Fruit fly (Drosophila melanogaster) whole organism, embryonic: ENCODE results near the gene Ttc19.

Experiments used
- Bgb ChIP-seq: fragments of 200-800 bp; sonication (Bioruptor generic); IDR thresholded peaks from 2 replicates; pipeline ENCODE4 v1.3.6; 2022; ENCODE audit warnings: missing biosample characterization, missing genetic modification characterization; ENCODE audit not compliant: partially characterized antibody
- Blimp-1 ChIP-seq: fragments of 200-800 bp; sonication (Bioruptor generic); optimal IDR thresholded peaks from 3 replicates; lab custom pipeline; 2018; ENCODE audit warnings: missing biosample characterization, missing genetic modification characterization, mild to moderate bottlenecking, moderate library complexity, missing genetic modification reagents
- BtbVII ChIP-seq: fragments of 200-800 bp; sonication (Bioruptor generic); optimal IDR thresholded peaks from 3 replicates; lab custom pipeline; 2017; ENCODE audit warnings: missing biosample characterization, mild to moderate bottlenecking, missing genetic modification characterization
- Bteb2 ChIP-seq: fragments of 200-800 bp; sonication (Bioruptor generic); optimal IDR thresholded peaks from 2 replicates; lab custom pipeline; 2016; ENCODE audit warnings: missing biosample characterization, missing genetic modification characterization
- CG11696 ChIP-seq: fragments of 200-800 bp; sonication (Bioruptor generic); IDR thresholded peaks from 2 replicates; pipeline ENCODE4 v1.3.6; 2022; ENCODE audit warnings: missing biosample characterization, missing genetic modification characterization
- CG11723 ChIP-seq: fragments of 200-800 bp; sonication (Bioruptor generic); optimal IDR thresholded peaks from 2 replicates; lab custom pipeline; 2017; ENCODE audit warnings: missing biosample characterization, mild to moderate bottlenecking, missing genetic modification characterization
- CG12236 ChIP-seq: fragments of 200-800 bp; sonication (Bioruptor generic); optimal IDR thresholded peaks from 2 replicates; lab custom pipeline; 2016; ENCODE audit warnings: missing biosample characterization, missing genetic modification characterization
- CG12744 ChIP-seq: fragments of 200-800 bp; sonication (Bioruptor generic); optimal IDR thresholded peaks from 2 replicates; lab custom pipeline; 2016; ENCODE audit warnings: missing biosample characterization, missing genetic modification characterization
- CG13296 ChIP-seq: fragments of 200-800 bp; sonication (Bioruptor generic); optimal IDR thresholded peaks from 3 replicates; lab custom pipeline; 2018; ENCODE audit warnings: missing biosample characterization, mild to moderate bottlenecking, missing genetic modification characterization
- CG13775 ChIP-seq: fragments of 200-800 bp; sonication (Bioruptor generic); optimal IDR thresholded peaks from 3 replicates; lab custom pipeline; 2017; ENCODE audit warnings: missing biosample characterization, mild to moderate bottlenecking, missing genetic modification characterization
- CG13894 ChIP-seq: fragments of 200-800 bp; sonication (Bioruptor generic); optimal IDR thresholded peaks from 3 replicates; lab custom pipeline; 2018; ENCODE audit warnings: missing biosample characterization, mild to moderate bottlenecking, missing genetic modification characterization, moderate library complexity
- CG15073 ChIP-seq: fragments of 200-800 bp; sonication (Bioruptor generic); optimal IDR thresholded peaks from 2 replicates; lab custom pipeline; 2016; ENCODE audit warnings: missing biosample characterization, missing genetic modification characterization
- CG33213 ChIP-seq: fragments of 200-800 bp; sonication (Bioruptor generic); optimal IDR thresholded peaks from 3 replicates; lab custom pipeline; 2016; ENCODE audit warnings: missing biosample characterization, missing genetic modification characterization
- CG6254 ChIP-seq: fragments of 200-800 bp; sonication (Bioruptor generic); optimal IDR thresholded peaks from 3 replicates; lab custom pipeline; 2017; ENCODE audit warnings: mild to moderate bottlenecking, missing biosample characterization, missing genetic modification reagents, missing genetic modification characterization
- CG6272 ChIP-seq: fragments of 200-800 bp; sonication (Bioruptor generic); IDR thresholded peaks from 2 replicates; pipeline ENCODE4 v1.3.6; 2022; ENCODE audit warnings: missing biosample characterization, missing genetic modification characterization
- CG6791 ChIP-seq: fragments of 200-800 bp; sonication (Bioruptor generic); IDR thresholded peaks from 3 replicates; pipeline ENCODE4 v1.3.6; 2022; ENCODE audit warnings: missing biosample characterization, missing genetic modification characterization; ENCODE audit not compliant: partially characterized antibody
- CG9727 ChIP-seq: fragments of 200-800 bp; sonication (Bioruptor generic); optimal IDR thresholded peaks from 3 replicates; lab custom pipeline; 2017; ENCODE audit warnings: missing biosample characterization, mild to moderate bottlenecking, missing genetic modification characterization
- CG9797 ChIP-seq: fragments of 200-800 bp; sonication (Bioruptor generic); optimal IDR thresholded peaks from 3 replicates; lab custom pipeline; 2018; ENCODE audit warnings: missing biosample characterization, mild to moderate bottlenecking, missing genetic modification characterization
- Doc2 ChIP-seq: fragments of 200-800 bp; sonication (Bioruptor generic); IDR thresholded peaks from 2 replicates; pipeline ENCODE4 v1.3.6; 2022; ENCODE audit warnings: missing biosample characterization, missing genetic modification characterization
- Dp ChIP-seq: fragments of 200-800 bp; sonication (Bioruptor generic); optimal IDR thresholded peaks from 2 replicates; lab custom pipeline; 2018; ENCODE audit warnings: missing biosample characterization, mild to moderate bottlenecking, missing genetic modification characterization, moderate library complexity
- E2f1 ChIP-seq: fragments of 200-800 bp; sonication (Bioruptor generic); IDR thresholded peaks from 2 replicates; pipeline ENCODE4 v1.3.6; 2022; ENCODE audit warnings: missing biosample characterization, missing genetic modification characterization
- ERR ChIP-seq: fragments of 200-800 bp; sonication (Bioruptor generic); optimal IDR thresholded peaks from 2 replicates; lab custom pipeline; 2016; ENCODE audit warnings: missing biosample characterization, missing genetic modification characterization
- Fer3 ChIP-seq: fragments of 200-800 bp; sonication (Bioruptor generic); optimal IDR thresholded peaks from 2 replicates; lab custom pipeline; 2018; ENCODE audit warnings: missing biosample characterization, mild to moderate bottlenecking, missing genetic modification characterization, moderate library complexity
- H2.0 ChIP-seq: fragments of 200-800 bp; sonication (Bioruptor generic); IDR thresholded peaks from 2 replicates; pipeline ENCODE4 v1.3.6; 2022; ENCODE audit warnings: missing biosample characterization, missing genetic modification characterization
- HLHmδ ChIP-seq: fragments of 200-800 bp; sonication (Bioruptor generic); optimal IDR thresholded peaks from 2 replicates; lab custom pipeline; 2018; ENCODE audit warnings: missing biosample characterization, mild to moderate bottlenecking, missing genetic modification characterization, moderate library complexity
- Hsf ChIP-seq: fragments of 200-800 bp; sonication (Bioruptor generic); optimal IDR thresholded peaks from 3 replicates; lab custom pipeline; 2016; ENCODE audit warnings: missing biosample characterization, missing genetic modification characterization
- Lim3 ChIP-seq: fragments of 200-800 bp; sonication (Bioruptor generic); IDR thresholded peaks from 2 replicates; pipeline ENCODE4 v1.3.6; 2022; ENCODE audit warnings: missing biosample characterization, missing genetic modification characterization
- MTF-1 ChIP-seq: fragments of 200-800 bp; sonication (Bioruptor generic); optimal IDR thresholded peaks from 2 replicates; lab custom pipeline; 2018; ENCODE audit warnings: missing biosample characterization, mild to moderate bottlenecking, missing genetic modification characterization, borderline replicate concordance
- Mrtf ChIP-seq: fragments of 200-800 bp; sonication (Bioruptor generic); IDR thresholded peaks from 3 replicates; pipeline ENCODE4 v1.3.6; 2022; ENCODE audit warnings: missing biosample characterization, missing genetic modification characterization
- Neu2 ChIP-seq: fragments of 200-800 bp; sonication (Bioruptor generic); optimal IDR thresholded peaks from 3 replicates; lab custom pipeline; 2016; ENCODE audit warnings: missing biosample characterization, missing genetic modification characterization, borderline replicate concordance
- Nf-YA ChIP-seq: fragments of 200-800 bp; sonication (Bioruptor generic); IDR thresholded peaks from 2 replicates; pipeline ENCODE4 v1.3.6; 2022; ENCODE audit warnings: missing biosample characterization, missing genetic modification characterization
- ase ChIP-seq: fragments of 200-800 bp; sonication (Bioruptor generic); IDR thresholded peaks from 3 replicates; pipeline ENCODE4 v1.3.6; 2022; ENCODE audit warnings: missing biosample characterization, missing genetic modification characterization
- ato ChIP-seq: fragments of 200-800 bp; sonication (Bioruptor generic); IDR thresholded peaks from 2 replicates; pipeline ENCODE4 v1.3.6; 2022; ENCODE audit warnings: missing biosample characterization, missing genetic modification characterization; ENCODE audit not compliant: partially characterized antibody
- caup ChIP-seq: fragments of 200-800 bp; sonication (Bioruptor generic); optimal IDR thresholded peaks from 3 replicates; lab custom pipeline; 2017; ENCODE audit warnings: missing biosample characterization, mild to moderate bottlenecking, missing genetic modification characterization, moderate library complexity; ENCODE audit not compliant: severe bottlenecking
- chm ChIP-seq: fragments of 200-800 bp; sonication (Bioruptor generic); IDR thresholded peaks from 2 replicates; pipeline ENCODE4 v1.3.6; 2022; ENCODE audit warnings: missing biosample characterization, missing genetic modification characterization
- croc ChIP-seq: fragments of 200-800 bp; sonication (Bioruptor generic); conservative IDR thresholded peaks from 3 replicates; pipeline ENCODE4 v1.3.6; 2022; ENCODE audit warnings: missing biosample characterization, missing genetic modification characterization
- dati ChIP-seq: fragments of 200-800 bp; sonication (Bioruptor generic); IDR thresholded peaks from 2 replicates; pipeline ENCODE4 v1.3.6; 2022; ENCODE audit warnings: missing biosample characterization, missing genetic modification characterization
- dmrt99B ChIP-seq: fragments of 200-800 bp; sonication (Bioruptor generic); optimal IDR thresholded peaks from 2 replicates; lab custom pipeline; 2018; ENCODE audit warnings: missing biosample characterization, mild to moderate bottlenecking, missing genetic modification characterization, moderate library complexity
- gcm ChIP-seq: fragments of 200-800 bp; sonication (Bioruptor generic); optimal IDR thresholded peaks from 2 replicates; lab custom pipeline; 2019; ENCODE audit warnings: missing biosample characterization, mild to moderate bottlenecking, missing genetic modification characterization, moderate library complexity
- gro ChIP-seq: fragments of 200-800 bp; sonication (Bioruptor generic); optimal IDR thresholded peaks from 2 replicates; lab custom pipeline; 2016; ENCODE audit warnings: missing biosample characterization, missing genetic modification characterization
- gsb-n ChIP-seq: fragments of 200-800 bp; sonication (Bioruptor generic); optimal IDR thresholded peaks from 3 replicates; lab custom pipeline; 2018; ENCODE audit warnings: missing biosample characterization, mild to moderate bottlenecking, missing genetic modification characterization
- hth ChIP-seq: fragments of >200 bp; optimal IDR thresholded peaks from 2 replicates; lab custom pipeline; 2017; ENCODE audit warnings: inconsistent platforms
- jigr1 ChIP-seq: fragments of 200-800 bp; sonication (Bioruptor generic); IDR thresholded peaks from 3 replicates; pipeline ENCODE4 v1.3.6; 2022; ENCODE audit warnings: missing biosample characterization, missing genetic modification characterization
- jing ChIP-seq: fragments of 200-800 bp; sonication (Bioruptor generic); optimal IDR thresholded peaks from 2 replicates; lab custom pipeline; 2018; ENCODE audit warnings: missing biosample characterization, mild to moderate bottlenecking, missing genetic modification characterization
- kah ChIP-seq: fragments of 200-800 bp; sonication (Bioruptor generic); optimal IDR thresholded peaks from 2 replicates; lab custom pipeline; 2018; ENCODE audit warnings: missing biosample characterization, mild to moderate bottlenecking, missing genetic modification characterization
- ken ChIP-seq: fragments of 200-800 bp; sonication (Bioruptor generic); IDR thresholded peaks from 3 replicates; pipeline ENCODE4 v1.3.6; 2022; ENCODE audit warnings: missing biosample characterization, missing genetic modification characterization
- ranshi ChIP-seq: fragments of 200-800 bp; sonication (Bioruptor generic); IDR thresholded peaks from 2 replicates; pipeline ENCODE4 v1.3.6; 2022; ENCODE audit warnings: missing biosample characterization, missing genetic modification characterization
- ssp ChIP-seq: fragments of 200-800 bp; sonication (Bioruptor generic); IDR thresholded peaks from 2 replicates; pipeline ENCODE4 v1.3.6; 2022; ENCODE audit warnings: missing biosample characterization, missing genetic modification characterization
- sug ChIP-seq: fragments of 200-800 bp; optimal IDR thresholded peaks from 2 replicates; lab custom pipeline; 2019; ENCODE audit warnings: missing biosample characterization, mild to moderate bottlenecking, missing genetic modification characterization, moderate library complexity
- wor ChIP-seq: fragments of 200-800 bp; sonication (Bioruptor generic); IDR thresholded peaks from 2 replicates; pipeline ENCODE4 v1.3.6; 2022; ENCODE audit warnings: missing biosample characterization, missing genetic modification characterization
- zen2 ChIP-seq: fragments of 200-800 bp; sonication (Bioruptor generic); IDR thresholded peaks from 3 replicates; pipeline ENCODE4 v1.3.6; 2022; ENCODE audit warnings: missing biosample characterization, missing genetic modification characterization; ENCODE audit not compliant: partially characterized antibody

Gene Ttc19

dm6 chr2L:19053860-19054515, 9.0 kb upstream of the Ttc19 start, which contains the start of gene CG10492 (continued):
- no peak for TF ChIP-seq gcm
- no peak for TF ChIP-seq dati (GFP tag; lab: Robert Waterston, UW)
- no peak for TF ChIP-seq jigr1 (GFP tag; lab: Robert Waterston, UW)
- no peak for TF ChIP-seq E2f1 (GFP tag; lab: Robert Waterston, UW)
- TF ChIP-seq Fer3 (tag; lab: Kevin White, UChicago), result no peak
- no peak for TF ChIP-seq jing (GFP tag; lab: Kevin White, UChicago)
- peak; percentile 35 for TF ChIP-seq CG33213 (GFP tag; lab: Kevin White, UChicago)
- peak; percentile 55; the same call in 1 of the 3 replicates for TF ChIP-seq CG6791 (GFP tag; lab: Robert Waterston, UW)
- no peak for TF ChIP-seq ken (GFP tag; lab: Robert Waterston, UW)
- TF ChIP-seq CG9727 (GFP tag; lab: Kevin White, UChicago), result no peak
- no peak for TF ChIP-seq croc (GFP tag; lab: Robert Waterston, UW)
- peak; percentile 49 for TF ChIP-seq sug (tag; lab: Kevin White, UChicago)
- no peak for TF ChIP-seq CG12236 (GFP tag; lab: Kevin White, UChicago)
- no peak for TF ChIP-seq BtbVII (GFP tag; lab: Kevin White, UChicago)
- TF ChIP-seq dmrt99B (tag; lab: Kevin White, UChicago), result no peak
- TF ChIP-seq Neu2 (GFP tag; lab: Kevin White, UChicago), result no peak
- TF ChIP-seq hth (lab: Kevin White, UChicago), result no peak
- no peak for TF ChIP-seq CG6272 (GFP tag; lab: Robert Waterston, UW)
- no peak for TF ChIP-seq CG15073 (GFP tag; lab: Kevin White, UChicago)
- no peak for TF ChIP-seq Nf-YA (GFP tag; lab: Robert Waterston, UW)
- TF ChIP-seq Blimp-1, result no peak
- no peak for TF ChIP-seq kah (GFP tag; lab: Kevin White, UChicago)
- TF ChIP-seq CG9797, result peak; percentile 92
- no peak for TF ChIP-seq Lim3
- TF ChIP-seq CG11696 (GFP tag; lab: Robert Waterston, UW), result no peak
- no peak for TF ChIP-seq Bteb2 (GFP tag; lab: Kevin White, UChicago)
- no peak for TF ChIP-seq ase
- TF ChIP-seq wor, result no peak
- TF ChIP-seq gro (GFP tag; lab: Kevin White, UChicago), result no peak
- no peak for TF ChIP-seq gsb-n
- peak; percentile 25 for TF ChIP-seq MTF-1 (GFP tag; lab: Kevin White, UChicago)
- no peak for TF ChIP-seq CG13894 (tag; lab: Kevin White, UChicago)
- TF ChIP-seq Doc2 (GFP tag; lab: Robert Waterston, UW), result no peak
- TF ChIP-seq CG6254 (GFP tag; lab: Kevin White, UChicago), result no peak
- no peak for TF ChIP-seq H2.0 (GFP tag; lab: Robert Waterston, UW)
- TF ChIP-seq ato (GFP tag; lab: Robert Waterston, UW), result no peak
- no peak for TF ChIP-seq CG13296 (GFP tag; lab: Kevin White, UChicago)
- no peak for TF ChIP-seq ranshi
- no peak for TF ChIP-seq CG11723
- TF ChIP-seq ERR (GFP tag; lab: Kevin White, UChicago), result no peak
- no peak for TF ChIP-seq Mrtf (GFP tag; lab: Robert Waterston, UW)
- TF ChIP-seq chm (GFP tag; lab: Robert Waterston, UW), result no peak
- TF ChIP-seq HLHmδ (GFP tag; lab: Kevin White, UChicago), result no peak
- TF ChIP-seq Hsf (GFP tag; lab: Kevin White, UChicago), result no peak
- no peak for TF ChIP-seq zen2
- TF ChIP-seq ssp (GFP tag; lab: Robert Waterston, UW), result no peak
- peak; percentile 93 for TF ChIP-seq Dp (GFP tag; lab: Kevin White, UChicago)
- TF ChIP-seq CG13775, result no peak
- TF ChIP-seq CG12744 (GFP tag; lab: Kevin White, UChicago), result no peak
- peak; percentile 31; the same call in 1 of the 2 replicates for TF ChIP-seq Bgb (GFP tag; lab: Robert Waterston, UW)
- TF ChIP-seq caup (GFP tag; lab: Kevin White, UChicago), result no peak
